Worm (Caenorhabditis elegans): Measurements from ENCODE around the gene E02H4.7.

DNA sequence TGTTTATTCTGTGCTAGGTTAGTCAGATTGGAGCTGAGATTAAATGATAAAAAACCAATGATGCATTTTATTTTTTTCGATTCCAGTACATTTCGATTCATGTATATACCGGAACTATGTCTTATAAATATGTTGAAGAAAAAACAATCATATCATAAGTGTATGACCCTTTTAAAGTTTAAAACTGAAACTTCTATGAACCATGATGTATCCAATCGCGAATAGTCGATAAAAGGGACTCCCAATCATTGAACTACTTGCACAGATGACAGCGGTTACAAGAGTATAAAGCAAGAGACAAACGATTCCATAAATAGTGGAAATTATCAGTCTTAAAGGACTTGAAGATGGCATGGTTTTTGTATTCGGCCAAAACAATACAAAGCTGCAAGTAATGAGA lies 21.1 kb upstream of the E02H4.7 start, which contains the start of gene srg-37:
- no peak for TF ChIP-seq W03F9.2 (tag; optimal IDR thresholded peaks at IDR 0.05)
- TF ChIP-seq him-1 (tag; optimal IDR thresholded peaks at IDR 0.05): no peak

Measured in whole organism, L4/young adult.